Fruit fly (Drosophila melanogaster): ENCODE results near the gene Nuf2.

The Nuf2 gene

DNA sequence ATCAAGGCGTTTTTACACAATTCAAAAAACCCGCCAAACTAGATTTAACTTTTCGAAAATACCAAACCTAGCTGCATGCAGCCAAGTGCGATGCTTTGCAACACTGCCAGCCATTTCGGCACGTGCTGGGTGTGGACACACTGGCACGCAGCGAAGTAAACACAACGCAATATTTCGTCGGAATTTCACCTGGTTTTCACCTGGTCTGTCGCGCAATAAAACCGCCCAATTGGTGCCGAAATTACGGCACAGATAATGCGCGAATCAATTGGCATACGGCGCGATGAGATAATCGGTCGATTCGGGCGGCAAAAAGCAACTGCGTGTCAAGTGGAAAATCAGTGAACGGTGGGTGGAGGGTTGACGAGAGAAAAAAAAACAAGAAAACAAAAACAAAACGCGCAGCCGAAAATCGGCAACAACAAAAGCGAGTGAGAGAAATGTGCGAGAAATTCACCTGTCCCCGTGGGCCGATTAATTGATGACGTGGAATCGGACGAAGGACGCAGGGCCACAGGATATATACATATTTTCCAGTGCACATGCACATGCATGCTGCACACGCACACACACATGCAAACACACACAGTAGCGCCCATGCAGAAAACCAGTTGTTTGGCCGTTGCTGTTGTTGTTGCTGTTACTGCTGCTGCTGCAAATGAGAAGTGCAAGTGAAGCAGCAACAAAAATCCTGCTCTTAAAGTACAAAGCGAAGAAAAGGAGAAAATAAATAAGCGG is 9.3 kb downstream of the Nuf2 start, which contains the start of gene Mnn1 (continued):
- TF ChIP-seq HmgZ (tag; optimal IDR thresholded peaks at IDR 0.05) (peak; percentile 89), dimm (GFP tag; IDR thresholded peaks at IDR 0.05) (no peak), CG10654 (GFP tag; optimal IDR thresholded peaks at IDR 0.05) (no peak), hb (GFP tag; IDR thresholded peaks at IDR 0.05; ENCODE audit: partially characterized antibody) (no peak), p53 (GFP tag; optimal IDR thresholded peaks at IDR 0.05) (peak; percentile 84), HLH54F (GFP tag; optimal IDR thresholded peaks at IDR 0.05) (peak; percentile 53), BtbVII (GFP tag; optimal IDR thresholded peaks at IDR 0.05) (no peak), CG17385 (GFP tag; optimal IDR thresholded peaks at IDR 0.05) (peak; percentile 46), ken (GFP tag; IDR thresholded peaks at IDR 0.05) (peak; percentile 64; the same call in 2 of the 3 replicates), unpg (GFP tag; optimal IDR thresholded peaks at IDR 0.05) (no peak), gt (GFP tag; IDR thresholded peaks at IDR 0.05) (no peak), mam (GFP tag; optimal IDR thresholded peaks at IDR 0.05) (peak; percentile 53), Dref (GFP tag; IDR thresholded peaks at IDR 0.05) (0 out of 2 replicates have a peak, but pooled peaks have one; percentile 43), insv (GFP tag; optimal IDR thresholded peaks at IDR 0.05) (peak in 1 of 2 experiments; percentile 60), sc (optimal IDR thresholded peaks at IDR 0.05) (no peak), sc (GFP tag; optimal IDR thresholded peaks at IDR 0.05) (no peak), Opbp (GFP tag; IDR thresholded peaks at IDR 0.05; ENCODE audit: partially characterized antibody) (peak; percentile 57), CG2889 (GFP tag; IDR thresholded peaks at IDR 0.05) (no peak), inv (GFP tag; IDR thresholded peaks at IDR 0.05; ENCODE audit: partially characterized antibody) (no peak), CG15696 (tag; optimal IDR thresholded peaks at IDR 0.05) (no peak), Meics (GFP tag; optimal IDR thresholded peaks at IDR 0.05) (peak; percentile 93), pnt (GFP tag; optimal IDR thresholded peaks at IDR 0.05) (no peak), hkb (optimal IDR thresholded peaks at IDR 0.05) (peak; percentile 6), hkb (GFP tag; IDR thresholded peaks at IDR 0.05) (peak; percentile 44; the same call in 1 of the 2 replicates), Rfx (GFP tag; IDR thresholded peaks at IDR 0.05) (peak; percentile 72), mirr (GFP tag; optimal IDR thresholded peaks at IDR 0.05) (no peak), zfh2 (GFP tag; optimal IDR thresholded peaks at IDR 0.05) (peak; percentile 63), ssp (GFP tag; IDR thresholded peaks at IDR 0.05) (no peak), MTF-1 (GFP tag; optimal IDR thresholded peaks at IDR 0.05; ENCODE audit: borderline replicate concordance) (no peak), CG6654 (GFP tag; optimal IDR thresholded peaks at IDR 0.05) (no peak), CG8089 (GFP tag; optimal IDR thresholded peaks at IDR 0.05) (peak; percentile 10), Bgb (GFP tag; IDR thresholded peaks at IDR 0.05; ENCODE audit: partially characterized antibody) (peak; percentile 56; the same call in 1 of the 2 replicates), CG14860 (GFP tag; IDR thresholded peaks at IDR 0.05; ENCODE audit: partially characterized antibody) (no peak), dmrt11E (tag; optimal IDR thresholded peaks at IDR 0.05) (peak; percentile 3), CG15269 (tag; optimal IDR thresholded peaks at IDR 0.05) (no peak), z (GFP tag; IDR thresholded peaks at IDR 0.05) (no peak), ranshi (GFP tag; IDR thresholded peaks at IDR 0.05) (no peak; the same call in 1 of the 2 replicates), hth (optimal IDR thresholded peaks at IDR 0.05) (no peak), peb (GFP tag; IDR thresholded peaks at IDR 0.05) (no peak)

DNA sequence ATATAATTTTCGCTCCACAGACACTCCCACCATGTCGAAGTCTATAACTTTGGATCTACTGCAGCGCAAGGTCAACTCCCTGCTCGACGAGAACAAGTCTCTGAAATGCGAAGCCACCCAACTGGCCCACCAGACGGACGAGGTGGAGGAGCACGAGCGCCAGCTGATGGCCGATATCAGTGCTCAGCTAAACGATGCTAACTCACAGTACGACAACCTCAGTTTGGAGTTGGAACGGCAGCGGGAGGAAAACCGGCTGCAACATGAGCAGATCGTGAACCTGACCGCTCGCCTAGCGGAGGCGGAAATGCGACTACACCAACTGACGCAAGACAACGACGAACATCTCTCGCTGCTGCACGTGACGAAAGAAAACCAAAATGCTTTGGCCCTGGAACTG is 13.9 kb downstream of the Nuf2 start:
- TF ChIP-seq gcm (GFP tag; optimal IDR thresholded peaks at IDR 0.05) (no peak), CG18011 (GFP tag; optimal IDR thresholded peaks at IDR 0.05) (no peak), vfl (GFP tag; optimal IDR thresholded peaks at IDR 0.05) (no peak), CG10366 (GFP tag; IDR thresholded peaks at IDR 0.05) (no peak), CG13894 (tag; optimal IDR thresholded peaks at IDR 0.05) (no peak), Sry-δ (GFP tag; optimal IDR thresholded peaks at IDR 0.05) (no peak), H2.0 (GFP tag; IDR thresholded peaks at IDR 0.05) (no peak), CG11504 (tag; optimal IDR thresholded peaks at IDR 0.05) (no peak), Asciz (GFP tag; optimal IDR thresholded peaks at IDR 0.05) (no peak), CG1792 (GFP tag; optimal IDR thresholded peaks at IDR 0.05) (no peak), lmd (GFP tag; IDR thresholded peaks at IDR 0.05) (no peak)

All from whole organism, embryonic.